Worm (Caenorhabditis elegans): ENCODE results near the gene dpf-1.

The dpf-1 gene

ce11 chrV:15436133-15436532 is 35.0 kb upstream of the dpf-1 start:
- TF ChIP-seq F13C5.2 (tag; optimal IDR thresholded peaks at IDR 0.05) = no peak
- no peak for TF ChIP-seq B0310.2 (tag; optimal IDR thresholded peaks at IDR 0.05)
- TF ChIP-seq hnd-1 (tag; optimal IDR thresholded peaks at IDR 0.05) = no peak
- no peak for TF ChIP-seq ama-1 (optimal IDR thresholded peaks at IDR 0.05)
- no peak for TF ChIP-seq ceh-36 (tag; optimal IDR thresholded peaks at IDR 0.05)
- TF ChIP-seq hmg-4 (GFP tag; optimal IDR thresholded peaks at IDR 0.05) = no peak
- no peak for TF ChIP-seq flt-1 (GFP tag; IDR thresholded peaks at IDR 0.05)
- TF ChIP-seq sea-1 (GFP tag; conservative IDR thresholded peaks at IDR 0.05) = no peak
- no peak for TF ChIP-seq ets-7 (tag; optimal IDR thresholded peaks at IDR 0.05)
- TF ChIP-seq tbx-11 (GFP tag; IDR thresholded peaks at IDR 0.05) = no peak
- TF ChIP-seq hmbx-1 (tag; optimal IDR thresholded peaks at IDR 0.05) = no peak
- TF ChIP-seq pes-1 (GFP tag; IDR thresholded peaks at IDR 0.05) = no peak
- TF ChIP-seq tbx-37 (GFP tag; conservative IDR thresholded peaks at IDR 0.05) = no peak
- no peak for TF ChIP-seq scrt-1 (GFP tag; IDR thresholded peaks at IDR 0.05)
- TF ChIP-seq ceh-13 (GFP tag; optimal IDR thresholded peaks at IDR 0.05) = no peak
- TF ChIP-seq aly-1 (tag; optimal IDR thresholded peaks at IDR 0.05) = no peak
- TF ChIP-seq tra-4 (tag; optimal IDR thresholded peaks at IDR 0.05) = no peak

- TF ChIP-seq scrt-1 (GFP tag; IDR thresholded peaks at IDR 0.05) (no peak), ceh-13 (GFP tag; optimal IDR thresholded peaks at IDR 0.05) (no peak), hmbx-1 (tag; optimal IDR thresholded peaks at IDR 0.05) (no peak), hnd-1 (tag; optimal IDR thresholded peaks at IDR 0.05) (no peak), sea-1 (GFP tag; conservative IDR thresholded peaks at IDR 0.05) (no peak), tra-4 (tag; optimal IDR thresholded peaks at IDR 0.05) (no peak), ets-7 (tag; optimal IDR thresholded peaks at IDR 0.05) (no peak), F13C5.2 (tag; optimal IDR thresholded peaks at IDR 0.05) (no peak)
Observed at ce11 chrV:15442384-15442783, 28.7 kb upstream of the dpf-1 start.

- TF ChIP-seq F13C5.2 (tag; optimal IDR thresholded peaks at IDR 0.05) (no peak), hnd-1 (tag; optimal IDR thresholded peaks at IDR 0.05) (no peak), ceh-36 (tag; optimal IDR thresholded peaks at IDR 0.05) (no peak), pes-1 (GFP tag; IDR thresholded peaks at IDR 0.05) (no peak), tbx-37 (GFP tag; conservative IDR thresholded peaks at IDR 0.05) (no peak), hmg-4 (GFP tag; optimal IDR thresholded peaks at IDR 0.05) (no peak), B0310.2 (tag; optimal IDR thresholded peaks at IDR 0.05) (no peak), tbx-11 (GFP tag; IDR thresholded peaks at IDR 0.05) (no peak), ceh-13 (GFP tag; optimal IDR thresholded peaks at IDR 0.05) (no peak), flt-1 (GFP tag; IDR thresholded peaks at IDR 0.05) (no peak), ets-7 (tag; optimal IDR thresholded peaks at IDR 0.05) (no peak), tra-4 (tag; optimal IDR thresholded peaks at IDR 0.05) (no peak), scrt-1 (GFP tag; IDR thresholded peaks at IDR 0.05) (no peak), sea-1 (GFP tag; conservative IDR thresholded peaks at IDR 0.05) (no peak)
Observed at ce11 chrV:15443708-15444107, 27.4 kb upstream of the dpf-1 start, which contains the start of gene T26H5.10. TSS of gene T26H5.10 (minus strand) at chrV:15443808.

DNA sequence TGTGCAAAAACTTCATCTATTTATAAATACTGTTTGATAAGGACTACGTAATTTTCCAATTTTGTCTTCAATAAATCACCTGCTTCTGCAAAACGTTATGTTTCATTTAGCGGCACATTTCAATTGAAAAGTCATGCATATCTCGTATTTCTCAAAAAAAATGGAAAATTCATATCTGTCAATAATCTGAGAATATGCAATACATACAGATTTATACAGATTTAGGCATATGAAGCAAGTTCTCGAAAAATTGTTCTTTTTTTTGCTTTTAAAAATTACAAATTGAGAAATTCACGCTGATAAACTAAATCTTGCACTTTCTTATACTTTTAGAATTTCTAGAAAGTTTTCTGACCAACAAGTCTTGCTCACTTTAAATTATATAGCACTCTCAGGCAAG is 26.9 kb upstream of the dpf-1 start, which contains the start of gene T26H5.11:
TSS of gene T26H5.11 (minus strand) at position 101 of the 400 bp plus-strand sequence.
- TF ChIP-seq ama-1 (optimal IDR thresholded peaks at IDR 0.05) (no peak), ceh-13 (GFP tag; optimal IDR thresholded peaks at IDR 0.05) (no peak), aly-1 (tag; optimal IDR thresholded peaks at IDR 0.05) (no peak), tbx-37 (GFP tag; conservative IDR thresholded peaks at IDR 0.05) (no peak), sea-1 (GFP tag; conservative IDR thresholded peaks at IDR 0.05) (no peak), scrt-1 (GFP tag; IDR thresholded peaks at IDR 0.05) (no peak), tbx-11 (GFP tag; IDR thresholded peaks at IDR 0.05) (no peak), ceh-36 (tag; optimal IDR thresholded peaks at IDR 0.05) (no peak), hmg-4 (GFP tag; optimal IDR thresholded peaks at IDR 0.05) (no peak), pes-1 (GFP tag; IDR thresholded peaks at IDR 0.05) (no peak), hmbx-1 (tag; optimal IDR thresholded peaks at IDR 0.05) (no peak)

- TF ChIP-seq ceh-36 (tag; optimal IDR thresholded peaks at IDR 0.05) (no peak), pes-1 (GFP tag; IDR thresholded peaks at IDR 0.05) (no peak), ceh-13 (GFP tag; optimal IDR thresholded peaks at IDR 0.05) (no peak), hmg-4 (GFP tag; optimal IDR thresholded peaks at IDR 0.05) (no peak), ama-1 (optimal IDR thresholded peaks at IDR 0.05) (no peak), B0310.2 (tag; optimal IDR thresholded peaks at IDR 0.05) (no peak), flt-1 (GFP tag; IDR thresholded peaks at IDR 0.05) (no peak), hnd-1 (tag; optimal IDR thresholded peaks at IDR 0.05) (no peak), sea-1 (GFP tag; conservative IDR thresholded peaks at IDR 0.05) (no peak), hmbx-1 (tag; optimal IDR thresholded peaks at IDR 0.05) (no peak), tbx-11 (GFP tag; IDR thresholded peaks at IDR 0.05) (no peak), tra-4 (tag; optimal IDR thresholded peaks at IDR 0.05) (no peak), ets-7 (tag; optimal IDR thresholded peaks at IDR 0.05) (no peak), scrt-1 (GFP tag; IDR thresholded peaks at IDR 0.05) (no peak), F13C5.2 (tag; optimal IDR thresholded peaks at IDR 0.05) (no peak), tbx-37 (GFP tag; conservative IDR thresholded peaks at IDR 0.05) (no peak), aly-1 (tag; optimal IDR thresholded peaks at IDR 0.05) (no peak)
Observed at ce11 chrV:15444615-15445014, 26.5 kb upstream of the dpf-1 start, which contains the start of gene T26H5.9. TSS of gene T26H5.9 (plus strand) at chrV:15444916.

- TF ChIP-seq tbx-37 (GFP tag; conservative IDR thresholded peaks at IDR 0.05) = no peak
- TF ChIP-seq hmbx-1 (tag; optimal IDR thresholded peaks at IDR 0.05) = no peak
- no peak for TF ChIP-seq scrt-1 (GFP tag; IDR thresholded peaks at IDR 0.05)
- no peak for TF ChIP-seq pes-1 (GFP tag; IDR thresholded peaks at IDR 0.05)
- TF ChIP-seq B0310.2 (tag; optimal IDR thresholded peaks at IDR 0.05) = no peak
- no peak for TF ChIP-seq hnd-1 (tag; optimal IDR thresholded peaks at IDR 0.05)
- TF ChIP-seq aly-1 (tag; optimal IDR thresholded peaks at IDR 0.05) = no peak
- no peak for TF ChIP-seq ets-7 (tag; optimal IDR thresholded peaks at IDR 0.05)
- TF ChIP-seq ceh-36 (tag; optimal IDR thresholded peaks at IDR 0.05) = no peak
Observed at ce11 chrV:15445437-15445836, 25.7 kb upstream of the dpf-1 start, which contains the start of gene srh-239. TSS of gene srh-239 (plus strand) at chrV:15445737.

DNA sequence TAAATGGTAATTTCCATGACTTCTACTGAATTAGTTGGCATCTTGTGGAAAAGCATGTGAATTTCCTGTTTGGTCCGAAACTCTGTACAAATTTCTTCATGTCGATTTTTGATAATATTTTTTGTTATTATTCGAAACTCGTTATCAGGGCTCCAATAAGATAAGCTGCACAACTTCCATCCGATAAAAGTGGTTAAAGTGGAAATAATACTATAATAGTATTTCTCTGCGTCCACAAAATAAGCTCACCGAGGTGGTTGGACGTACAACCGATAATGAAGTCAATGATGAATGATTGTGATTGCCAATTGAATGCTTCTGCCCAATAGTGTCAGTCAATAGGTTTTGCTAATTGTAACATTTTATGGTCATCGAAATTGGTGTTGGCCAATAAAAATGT is 22.7 kb upstream of the dpf-1 start, which contains the start of gene T26H5.4:
TSS of gene T26H5.4 (minus strand) at position 294 of the 400 bp plus-strand sequence.
- TF ChIP-seq hmbx-1 (tag; optimal IDR thresholded peaks at IDR 0.05) = no peak
- no peak for TF ChIP-seq hnd-1 (tag; optimal IDR thresholded peaks at IDR 0.05)
- no peak for TF ChIP-seq ets-7 (tag; optimal IDR thresholded peaks at IDR 0.05)
- no peak for TF ChIP-seq flt-1 (GFP tag; IDR thresholded peaks at IDR 0.05)
- TF ChIP-seq scrt-1 (GFP tag; IDR thresholded peaks at IDR 0.05) = no peak
- TF ChIP-seq aly-1 (tag; optimal IDR thresholded peaks at IDR 0.05) = no peak
- no peak for TF ChIP-seq B0310.2 (tag; optimal IDR thresholded peaks at IDR 0.05)
- no peak for TF ChIP-seq hmg-4 (GFP tag; optimal IDR thresholded peaks at IDR 0.05)
- no peak for TF ChIP-seq ceh-36 (tag; optimal IDR thresholded peaks at IDR 0.05)
- TF ChIP-seq F13C5.2 (tag; optimal IDR thresholded peaks at IDR 0.05) = no peak
- TF ChIP-seq ama-1 (optimal IDR thresholded peaks at IDR 0.05) = no peak
- no peak for TF ChIP-seq tbx-11 (GFP tag; IDR thresholded peaks at IDR 0.05)
- no peak for TF ChIP-seq tra-4 (tag; optimal IDR thresholded peaks at IDR 0.05)
- no peak for TF ChIP-seq sea-1 (GFP tag; conservative IDR thresholded peaks at IDR 0.05)
- TF ChIP-seq ceh-13 (GFP tag; optimal IDR thresholded peaks at IDR 0.05) = no peak
- TF ChIP-seq pes-1 (GFP tag; IDR thresholded peaks at IDR 0.05) = no peak
- TF ChIP-seq tbx-37 (GFP tag; conservative IDR thresholded peaks at IDR 0.05) = no peak
